Fruit fly (Drosophila melanogaster) whole organism, embryonic: ENCODE data around the gene SP555.

Source experiments
- B-H2 ChIP-seq: fragments of 200-800 bp; sonication (Bioruptor generic); optimal IDR thresholded peaks from 2 replicates; lab custom pipeline; 2018; ENCODE audit warnings: missing biosample characterization, mild to moderate bottlenecking, missing genetic modification characterization
- Bdp1 ChIP-seq: fragments of 200-800 bp; sonication (Bioruptor generic); optimal IDR thresholded peaks from 3 replicates; lab custom pipeline; 2016; ENCODE audit warnings: missing biosample characterization, missing genetic modification characterization
- CG11085 ChIP-seq: fragments of 200-800 bp; sonication (Bioruptor generic); IDR thresholded peaks from 2 replicates; pipeline ENCODE4 v1.3.6; 2022; ENCODE audit warnings: missing biosample characterization, missing genetic modification characterization
- CG11093 ChIP-seq: fragments of 200-800 bp; sonication (Bioruptor generic); IDR thresholded peaks from 3 replicates; pipeline ENCODE4 v1.3.6; 2022; ENCODE audit warnings: missing biosample characterization, missing genetic modification characterization
- CG11560 ChIP-seq: fragments of 200-800 bp; sonication (Bioruptor generic); IDR thresholded peaks from 3 replicates; pipeline ENCODE4 v1.3.6; 2022; ENCODE audit warnings: missing biosample characterization, missing genetic modification characterization
- CG11695 ChIP-seq: fragments of 200-800 bp; sonication (Bioruptor generic); IDR thresholded peaks from 3 replicates; pipeline ENCODE4 v1.3.6; 2022; ENCODE audit warnings: missing biosample characterization, missing genetic modification characterization
- CG12236 ChIP-seq: fragments of 200-800 bp; sonication (Bioruptor generic); optimal IDR thresholded peaks from 2 replicates; lab custom pipeline; 2016; ENCODE audit warnings: missing biosample characterization, missing genetic modification characterization
- CG12744 ChIP-seq: fragments of 200-800 bp; sonication (Bioruptor generic); optimal IDR thresholded peaks from 2 replicates; lab custom pipeline; 2016; ENCODE audit warnings: missing biosample characterization, missing genetic modification characterization
- CG13296 ChIP-seq: fragments of 200-800 bp; sonication (Bioruptor generic); optimal IDR thresholded peaks from 3 replicates; lab custom pipeline; 2018; ENCODE audit warnings: missing biosample characterization, mild to moderate bottlenecking, missing genetic modification characterization
- CG16779 ChIP-seq: fragments of 200-800 bp; sonication (Bioruptor generic); IDR thresholded peaks from 2 replicates; pipeline ENCODE4 v1.3.6; 2022; ENCODE audit warnings: missing biosample characterization, missing genetic modification characterization
- CG17359 ChIP-seq: fragments of 200-800 bp; sonication (Bioruptor generic); optimal IDR thresholded peaks from 3 replicates; lab custom pipeline; 2018; ENCODE audit warnings: missing biosample characterization, mild to moderate bottlenecking, missing genetic modification characterization, moderate library complexity
- CG17385 ChIP-seq: fragments of 200-800 bp; sonication (Bioruptor generic); optimal IDR thresholded peaks from 3 replicates; lab custom pipeline; 2018; ENCODE audit warnings: missing biosample characterization, mild to moderate bottlenecking, missing genetic modification characterization
- CG1792 ChIP-seq: fragments of 200-800 bp; sonication (Bioruptor generic); optimal IDR thresholded peaks from 2 replicates; lab custom pipeline; 2016; ENCODE audit warnings: missing biosample characterization, missing genetic modification characterization
- CG18262 ChIP-seq: fragments of 200-800 bp; optimal IDR thresholded peaks from 3 replicates; lab custom pipeline; 2019; ENCODE audit warnings: missing biosample characterization, mild to moderate bottlenecking, missing genetic modification characterization, moderate library complexity
- CG18619 ChIP-seq: fragments of 200-800 bp; sonication (Bioruptor generic); optimal IDR thresholded peaks from 3 replicates; lab custom pipeline; 2017; ENCODE audit warnings: missing biosample characterization, mild to moderate bottlenecking, missing genetic modification characterization
- CG18764 ChIP-seq: fragments of 200-800 bp; sonication (Bioruptor generic); optimal IDR thresholded peaks from 3 replicates; lab custom pipeline; 2016; ENCODE audit warnings: missing biosample characterization, missing genetic modification characterization
- CG30403 ChIP-seq: fragments of 200-800 bp; sonication (Bioruptor generic); optimal IDR thresholded peaks from 3 replicates; lab custom pipeline; 2016; ENCODE audit warnings: missing biosample characterization, missing genetic modification characterization
- CG3281 ChIP-seq: fragments of 200-800 bp; sonication (Bioruptor generic); optimal IDR thresholded peaks from 3 replicates; lab custom pipeline; 2017; ENCODE audit warnings: missing biosample characterization, mild to moderate bottlenecking, missing genetic modification characterization
- CG4404 ChIP-seq: fragments of 200-800 bp; sonication (Bioruptor generic); IDR thresholded peaks from 2 replicates; pipeline ENCODE4 v1.3.6; 2022; ENCODE audit warnings: missing biosample characterization, missing genetic modification characterization
- CG4424 ChIP-seq: fragments of 200-800 bp; sonication (Bioruptor generic); optimal IDR thresholded peaks from 3 replicates; lab custom pipeline; 2016; ENCODE audit warnings: missing biosample characterization, missing genetic modification characterization
- CG6765 ChIP-seq: fragments of 200-800 bp; sonication (Bioruptor generic); optimal IDR thresholded peaks from 3 replicates; lab custom pipeline; 2017; ENCODE audit warnings: missing biosample characterization, mild to moderate bottlenecking, missing genetic modification characterization
- CG7745 ChIP-seq: fragments of 200-800 bp; sonication (Bioruptor generic); optimal IDR thresholded peaks from 2 replicates; lab custom pipeline; 2018; ENCODE audit warnings: missing biosample characterization, mild to moderate bottlenecking, missing genetic modification characterization, moderate library complexity
- CG7963 ChIP-seq: fragments of 200-800 bp; sonication (Bioruptor generic); IDR thresholded peaks from 3 replicates; pipeline ENCODE4 v1.3.6; 2022; ENCODE audit warnings: missing biosample characterization, missing genetic modification characterization; ENCODE audit not compliant: partially characterized antibody
- CG8388 ChIP-seq: fragments of 200-800 bp; sonication (Bioruptor generic); optimal IDR thresholded peaks from 2 replicates; lab custom pipeline; 2019; ENCODE audit warnings: missing biosample characterization, mild to moderate bottlenecking, missing genetic modification characterization, moderate library complexity
- D19A ChIP-seq: fragments of 200-800 bp; optimal IDR thresholded peaks from 3 replicates; lab custom pipeline; 2019; ENCODE audit warnings: missing biosample characterization, mild to moderate bottlenecking, missing genetic modification characterization, moderate library complexity
- Doc3 ChIP-seq: fragments of 200-800 bp; sonication (Bioruptor generic); IDR thresholded peaks from 3 replicates; pipeline ENCODE4 v1.3.6; 2022; ENCODE audit warnings: missing biosample characterization, missing genetic modification characterization; ENCODE audit not compliant: partially characterized antibody
- ERR ChIP-seq: fragments of 200-800 bp; sonication (Bioruptor generic); optimal IDR thresholded peaks from 2 replicates; lab custom pipeline; 2016; ENCODE audit warnings: missing biosample characterization, missing genetic modification characterization
- Hand ChIP-seq: fragments of 200-800 bp; sonication (Bioruptor generic); optimal IDR thresholded peaks from 2 replicates; lab custom pipeline; 2017; ENCODE audit warnings: mild to moderate bottlenecking, missing biosample characterization, missing genetic modification reagents, missing genetic modification characterization
- Hmr ChIP-seq: fragments of 200-800 bp; sonication (Bioruptor generic); optimal IDR thresholded peaks from 3 replicates; lab custom pipeline; 2017; ENCODE audit warnings: mild to moderate bottlenecking, missing biosample characterization, missing genetic modification reagents, missing genetic modification characterization
- Hr39 ChIP-seq: fragments of >200 bp; optimal IDR thresholded peaks from 2 replicates; lab custom pipeline; 2017
- Trl ChIP-seq, 3 experiments: fragments of >200 bp in 2 of 3; fragments of 200-800 bp in 1 of 3; sonication (Bioruptor generic) in 1 of 3; optimal IDR thresholded peaks; 2 replicates in 1 of 3; 3 replicates in 2 of 3; lab custom pipeline; 2016 to 2017; ENCODE audit warnings: missing biosample characterization in 1 of 3, missing genetic modification characterization in 1 of 3
- amos ChIP-seq: fragments of 200-800 bp; sonication (Bioruptor generic); IDR thresholded peaks from 2 replicates; pipeline ENCODE4 v1.3.6; 2022; ENCODE audit warnings: missing biosample characterization, missing genetic modification characterization; ENCODE audit not compliant: partially characterized antibody
- cg ChIP-seq: fragments of 200-800 bp; sonication (Bioruptor generic); optimal IDR thresholded peaks from 3 replicates; lab custom pipeline; 2019; ENCODE audit warnings: missing biosample characterization, mild to moderate bottlenecking, missing genetic modification characterization, moderate library complexity
- crp ChIP-seq, 2 experiments: fragments of 200-800 bp; sonication (Bioruptor generic); optimal IDR thresholded peaks; 2 replicates in 1 of 2; 3 replicates in 1 of 2; lab custom pipeline; 2017; ENCODE audit warnings: missing biosample characterization in 2 of 2, missing genetic modification characterization in 2 of 2, mild to moderate bottlenecking in 1 of 2, moderate library complexity in 1 of 2
- disco-r ChIP-seq: fragments of 200-800 bp; sonication (Bioruptor generic); optimal IDR thresholded peaks from 2 replicates; lab custom pipeline; 2016; ENCODE audit warnings: missing biosample characterization, missing genetic modification characterization
- dmrt99B ChIP-seq: fragments of 200-800 bp; sonication (Bioruptor generic); optimal IDR thresholded peaks from 2 replicates; lab custom pipeline; 2018; ENCODE audit warnings: missing biosample characterization, mild to moderate bottlenecking, missing genetic modification characterization, moderate library complexity
- gro ChIP-seq: fragments of 200-800 bp; sonication (Bioruptor generic); optimal IDR thresholded peaks from 2 replicates; lab custom pipeline; 2016; ENCODE audit warnings: missing biosample characterization, missing genetic modification characterization
- jing ChIP-seq: fragments of 200-800 bp; sonication (Bioruptor generic); optimal IDR thresholded peaks from 2 replicates; lab custom pipeline; 2018; ENCODE audit warnings: missing biosample characterization, mild to moderate bottlenecking, missing genetic modification characterization
- jumu ChIP-seq: fragments of 200-800 bp; sonication (Bioruptor generic); optimal IDR thresholded peaks from 3 replicates; lab custom pipeline; 2016; ENCODE audit warnings: missing biosample characterization, missing genetic modification characterization
- kah ChIP-seq: fragments of 200-800 bp; sonication (Bioruptor generic); optimal IDR thresholded peaks from 2 replicates; lab custom pipeline; 2018; ENCODE audit warnings: missing biosample characterization, mild to moderate bottlenecking, missing genetic modification characterization
- klu ChIP-seq: fragments of 200-800 bp; sonication (Bioruptor generic); IDR thresholded peaks from 2 replicates; pipeline ENCODE4 v1.3.6; 2022; ENCODE audit warnings: missing biosample characterization, missing genetic modification characterization
- lab ChIP-seq: fragments of 200-800 bp; sonication (Bioruptor generic); optimal IDR thresholded peaks from 3 replicates; lab custom pipeline; 2017; ENCODE audit warnings: missing biosample characterization, missing genetic modification characterization, mild to moderate bottlenecking, moderate library complexity, missing genetic modification reagents
- luna ChIP-seq: fragments of 200-800 bp; sonication (Bioruptor generic); optimal IDR thresholded peaks from 2 replicates; lab custom pipeline; 2016; ENCODE audit warnings: missing biosample characterization, missing genetic modification characterization
- mld ChIP-seq: fragments of 200-800 bp; sonication (Bioruptor generic); IDR thresholded peaks from 3 replicates; pipeline ENCODE4 v1.3.6; 2022; ENCODE audit warnings: missing biosample characterization, missing genetic modification characterization; ENCODE audit not compliant: partially characterized antibody
- otp ChIP-seq: fragments of 200-800 bp; sonication (Bioruptor generic); IDR thresholded peaks from 3 replicates; pipeline ENCODE4, ENCODE4 v1.3.6; 2022; ENCODE audit warnings: missing biosample characterization, missing genetic modification characterization
- seq ChIP-seq: fragments of 200-800 bp; sonication (Bioruptor generic); IDR thresholded peaks from 2 replicates; pipeline ENCODE4 v1.3.6; 2022; ENCODE audit warnings: missing biosample characterization, missing genetic modification characterization
- shn ChIP-seq: fragments of 200-800 bp; sonication (Bioruptor generic); optimal IDR thresholded peaks from 3 replicates; lab custom pipeline; 2016; ENCODE audit warnings: missing biosample characterization, missing genetic modification characterization
- unc-4 ChIP-seq: fragments of 200-800 bp; sonication (Bioruptor generic); IDR thresholded peaks from 2 replicates; pipeline ENCODE4 v1.3.6; 2022; ENCODE audit warnings: missing biosample characterization, missing genetic modification characterization; ENCODE audit not compliant: partially characterized antibody
- zf30C ChIP-seq: fragments of 200-800 bp; sonication (Bioruptor generic); optimal IDR thresholded peaks from 3 replicates; lab custom pipeline; 2018; ENCODE audit warnings: missing biosample characterization, mild to moderate bottlenecking, missing genetic modification characterization
- zfh1 ChIP-seq: fragments of 200-800 bp; sonication (Bioruptor generic); IDR thresholded peaks from 3 replicates; pipeline ENCODE4 v1.3.6; 2022; ENCODE audit warnings: missing biosample characterization, missing genetic modification characterization

The SP555 gene

dm6 chr2L:5059645-5060254 is 22.2 kb downstream of the SP555 start, which contains the start of gene Rpn11 (continued):
- no peak for TF ChIP-seq jing
- no peak for TF ChIP-seq cg (GFP tag; lab: Kevin White, UChicago)
- TF ChIP-seq otp (GFP tag; lab: Robert Waterston, UW) = no peak
- TF ChIP-seq Hand (GFP tag; lab: Kevin White, UChicago) = peak; percentile 33
- no peak for TF ChIP-seq CG11085 (GFP tag; lab: Robert Waterston, UW)
- no peak for TF ChIP-seq Hr39 (lab: Kevin White, UChicago)
- TF ChIP-seq CG16779 (GFP tag; lab: Robert Waterston, UW) = no peak
- TF ChIP-seq klu (GFP tag; lab: Robert Waterston, UW) = no peak
- TF ChIP-seq Hmr = peak; percentile 53
- peak; percentile 68 for TF ChIP-seq CG13296 (GFP tag; lab: Kevin White, UChicago)
- TF ChIP-seq CG11093 (GFP tag; lab: Robert Waterston, UW) = no peak
- no peak for TF ChIP-seq CG7745 (tag; lab: Kevin White, UChicago)
- no peak for TF ChIP-seq CG11560 (tag; lab: Robert Waterston, UW)
- TF ChIP-seq mld (GFP tag; lab: Robert Waterston, UW) = no peak
- TF ChIP-seq CG17359 (tag; lab: Kevin White, UChicago) = peak; percentile 53
- peak; percentile 38; the same call in 1 of the 2 replicates for TF ChIP-seq unc-4
- TF ChIP-seq Bdp1 (GFP tag; lab: Kevin White, UChicago) = peak; percentile 15
- TF ChIP-seq CG17385 (GFP tag; lab: Kevin White, UChicago) = peak; percentile 58
- TF ChIP-seq kah (GFP tag; lab: Kevin White, UChicago) = no peak
- no peak for TF ChIP-seq CG7963 (GFP tag; lab: Robert Waterston, UW)
- TF ChIP-seq zfh1 (GFP tag; lab: Robert Waterston, UW) = no peak
- no peak for TF ChIP-seq zf30C (GFP tag; lab: Kevin White, UChicago)
- peak; percentile 35 for TF ChIP-seq CG12744 (GFP tag; lab: Kevin White, UChicago)
- TF ChIP-seq lab (GFP tag; lab: Kevin White, UChicago) = peak; percentile 62
- no peak for TF ChIP-seq seq (GFP tag; lab: Robert Waterston, UW)
- TF ChIP-seq CG30403 (GFP tag; lab: Kevin White, UChicago) = peak; percentile 86
- TF ChIP-seq crp (GFP tag; optimal IDR thresholded peaks at IDR 0.05; lab: Kevin White, UChicago) = peak in 1 of 2 experiments; percentile 20
- peak; percentile 35 for TF ChIP-seq CG18619
- TF ChIP-seq shn (GFP tag; lab: Kevin White, UChicago) = peak; percentile 7
- TF ChIP-seq jumu (GFP tag; lab: Kevin White, UChicago) = no peak
- no peak for TF ChIP-seq CG1792 (GFP tag; lab: Kevin White, UChicago)
- TF ChIP-seq dmrt99B (tag; lab: Kevin White, UChicago) = peak; percentile 68
- TF ChIP-seq D19A = peak; percentile 37
- peak; percentile 59 for TF ChIP-seq B-H2 (GFP tag; lab: Kevin White, UChicago)
- TF ChIP-seq Trl (optimal IDR thresholded peaks at IDR 0.05; lab: Kevin White, UChicago) = no peak
- TF ChIP-seq Trl (GFP tag; optimal IDR thresholded peaks at IDR 0.05; lab: Kevin White, UChicago) = peak; percentile 54
- TF ChIP-seq luna (GFP tag; lab: Kevin White, UChicago) = no peak
- no peak for TF ChIP-seq CG6765 (GFP tag; lab: Kevin White, UChicago)
- TF ChIP-seq CG18764 = peak; percentile 28
- peak; percentile 45 for TF ChIP-seq amos
- no peak for TF ChIP-seq ERR (GFP tag; lab: Kevin White, UChicago)
- peak; percentile 78 for TF ChIP-seq CG18262 (tag; lab: Kevin White, UChicago)
- peak; percentile 47; the same call in 1 of the 2 replicates for TF ChIP-seq CG4404 (GFP tag; lab: Robert Waterston, UW)
- peak; percentile 54 for TF ChIP-seq CG3281 (GFP tag; lab: Kevin White, UChicago)
- no peak for TF ChIP-seq disco-r (GFP tag; lab: Kevin White, UChicago)
- TF ChIP-seq CG12236 = no peak
- peak; percentile 69 for TF ChIP-seq CG4424
- TF ChIP-seq Doc3 = 0 out of 3 replicates have a peak, but pooled peaks have one; percentile 33
- no peak for TF ChIP-seq gro (GFP tag; lab: Kevin White, UChicago)
- TF ChIP-seq CG11695 (GFP tag; lab: Robert Waterston, UW) = no peak
- TF ChIP-seq CG8388 = peak; percentile 65
